Worm (Caenorhabditis elegans) whole organism, L4 larva: ENCODE data around the gene C15C7.4.

Experiments
- D1046.2 ChIP-seq: fragments of 200-800 bp; sonication (Bioruptor generic); IDR thresholded peaks from 2 replicates; pipeline ENCODE4 v1.3.6; 2022; ENCODE audit warnings: missing genetic modification characterization, missing compliant biosample characterization
- F26F4.8 ChIP-seq: fragments of 200-800 bp; sonication (Bioruptor generic); conservative IDR thresholded peaks from 2 replicates; pipeline ENCODE4 v1.3.6; 2022; ENCODE audit warnings: missing genetic modification characterization, missing compliant biosample characterization
- F49E8.2 ChIP-seq: sonication (generic microtip); optimal IDR thresholded peaks from 2 replicates; lab custom pipeline; 2016; ENCODE audit warnings: missing compliant biosample characterization, mild to moderate bottlenecking, missing genetic modification characterization, borderline replicate concordance
- T20F7.1 ChIP-seq: fragments of 200-800 bp; sonication (Bioruptor generic); optimal IDR thresholded peaks from 2 replicates; lab custom pipeline; 2018; ENCODE audit warnings: mild to moderate bottlenecking, missing genetic modification characterization, missing compliant biosample characterization
- T26A8.4 ChIP-seq: fragments of 200-800 bp; sonication (Bioruptor generic); IDR thresholded peaks from 2 replicates; pipeline ENCODE4 v1.3.6; 2022; ENCODE audit warnings: missing genetic modification characterization, missing compliant biosample characterization
- ZK546.5 ChIP-seq, 2 experiments: sonication (generic microtip); optimal IDR thresholded peaks; 2 replicates each; lab custom pipeline; 2017; ENCODE audit warnings: missing biosample characterization in 2 of 2, missing genetic modification characterization in 2 of 2
- aly-2 ChIP-seq: sonication (generic microtip); optimal IDR thresholded peaks from 2 replicates; lab custom pipeline; 2018; ENCODE audit warnings: missing biosample characterization, missing genetic modification characterization
- arid-1 ChIP-seq: fragments of 200-800 bp; sonication (Bioruptor generic); conservative IDR thresholded peaks from 2 replicates; pipeline ENCODE4 v1.3.6; 2022; ENCODE audit warnings: missing genetic modification reagents, missing genetic modification characterization, missing compliant biosample characterization
- ceh-28 ChIP-seq: fragments of 150-350 bp; optimal IDR thresholded peaks from 2 replicates; lab custom pipeline; 2014; ENCODE audit warnings: missing biosample characterization, missing genetic modification reagents, missing genetic modification characterization
- ces-1 ChIP-seq: fragments of 150-350 bp; sonication (generic microtip); optimal IDR thresholded peaks from 4 replicates; lab custom pipeline; 2014; ENCODE audit warnings: missing biosample characterization, missing genetic modification reagents, missing genetic modification characterization
- cey-2 ChIP-seq: sonication (generic microtip); optimal IDR thresholded peaks from 3 replicates; lab custom pipeline; 2017; ENCODE audit warnings: missing genetic modification characterization, mild to moderate bottlenecking, missing compliant biosample characterization, antibody characterized with exemption, borderline replicate concordance; ENCODE audit not compliant: insufficient read depth
- ctbp-1 ChIP-seq: fragments of 200-800 bp; sonication (Bioruptor generic); IDR thresholded peaks from 2 replicates; pipeline ENCODE4 v1.3.6; 2022; ENCODE audit warnings: missing genetic modification reagents, missing genetic modification characterization, missing compliant biosample characterization
- daf-12 ChIP-seq: fragments of 150-350 bp; optimal IDR thresholded peaks from 2 replicates; lab custom pipeline; 2014; ENCODE audit warnings: missing biosample characterization, missing genetic modification reagents, missing genetic modification characterization
- daf-16 ChIP-seq, 3 experiments: sonication (generic microtip); optimal IDR thresholded peaks; 2 replicates each; lab custom pipeline; 2016 to 2017; ENCODE audit warnings: missing genetic modification characterization in 3 of 3, missing genetic modification reagents in 3 of 3, mild to moderate bottlenecking in 2 of 3, missing compliant biosample characterization in 2 of 3, missing biosample characterization in 1 of 3, moderate library complexity in 1 of 3
- dmd-6 ChIP-seq: fragments of 200-800 bp; sonication (Bioruptor generic); IDR thresholded peaks from 2 replicates; pipeline ENCODE4 v1.3.6; 2022; ENCODE audit warnings: missing genetic modification reagents, missing genetic modification characterization, missing compliant biosample characterization
- dmd-9 ChIP-seq: fragments of 200-800 bp; sonication (Bioruptor generic); IDR thresholded peaks from 2 replicates; pipeline ENCODE4 v1.3.6; 2022; ENCODE audit warnings: missing genetic modification reagents, missing genetic modification characterization, missing compliant biosample characterization
- dpl-1 ChIP-seq: fragments of 150-350 bp; optimal IDR thresholded peaks from 2 replicates; lab custom pipeline; 2014; ENCODE audit warnings: missing biosample characterization, missing genetic modification reagents, missing genetic modification characterization
- duxl-1 ChIP-seq: sonication (generic microtip); optimal IDR thresholded peaks from 2 replicates; lab custom pipeline; 2016; ENCODE audit warnings: mild to moderate bottlenecking, missing genetic modification characterization, moderate library complexity, missing compliant biosample characterization; ENCODE audit not compliant: poor library complexity
- dve-1 ChIP-seq: sonication (generic microtip); optimal IDR thresholded peaks from 2 replicates; lab custom pipeline; 2017; ENCODE audit warnings: antibody characterized with exemption, mild to moderate bottlenecking, missing genetic modification characterization, missing compliant biosample characterization; ENCODE audit not compliant: insufficient read depth
- fos-1 ChIP-seq: fragments of 150-350 bp; optimal IDR thresholded peaks from 2 replicates; lab custom pipeline; 2014; ENCODE audit warnings: missing biosample characterization, missing genetic modification characterization
- gei-8 ChIP-seq: fragments of 200-800 bp; sonication (Bioruptor generic); optimal IDR thresholded peaks from 2 replicates; lab custom pipeline; 2018; ENCODE audit warnings: mild to moderate bottlenecking, missing genetic modification characterization, missing compliant biosample characterization
- hif-1 ChIP-seq, 2 experiments: sonication (generic microtip); optimal IDR thresholded peaks; 2 replicates each; lab custom pipeline; 2016 to 2017; ENCODE audit warnings: missing compliant biosample characterization in 2 of 2, missing genetic modification characterization in 2 of 2, missing genetic modification reagents in 2 of 2, missing genotype in 2 of 2, mild to moderate bottlenecking in 1 of 2
- hlh-11 ChIP-seq: fragments of 200-800 bp; sonication (Bioruptor generic); optimal IDR thresholded peaks from 2 replicates; lab custom pipeline; 2018; ENCODE audit warnings: mild to moderate bottlenecking, missing genetic modification characterization, missing compliant biosample characterization
- hlh-30 ChIP-seq: sonication (generic microtip); optimal IDR thresholded peaks from 2 replicates; lab custom pipeline; 2017; ENCODE audit warnings: antibody characterized with exemption, mild to moderate bottlenecking, missing genetic modification characterization, missing compliant biosample characterization; ENCODE audit not compliant: insufficient read depth
- hmg-1.1 ChIP-seq: fragments of 200-800 bp; sonication (Bioruptor generic); IDR thresholded peaks from 2 replicates; pipeline ENCODE4 v1.3.6; 2022; ENCODE audit warnings: missing genetic modification reagents, missing genetic modification characterization, missing compliant biosample characterization
- jun-1 ChIP-seq: fragments of 150-350 bp; optimal IDR thresholded peaks from 2 replicates; lab custom pipeline; 2014; ENCODE audit warnings: missing biosample characterization, missing genetic modification reagents, missing genetic modification characterization
- lim-7 ChIP-seq: fragments of 200-800 bp; sonication (Bioruptor generic); IDR thresholded peaks from 2 replicates; pipeline ENCODE4 v1.3.6; 2022; ENCODE audit warnings: missing genetic modification characterization, missing compliant biosample characterization
- lin-1 ChIP-seq: fragments of 200-800 bp; sonication (Bioruptor generic); IDR thresholded peaks from 2 replicates; pipeline ENCODE4 v1.3.6; 2022; ENCODE audit warnings: missing genetic modification reagents, missing genetic modification characterization, missing compliant biosample characterization
- lin-15B ChIP-seq: fragments of 150-350 bp; sonication (generic microtip); optimal IDR thresholded peaks from 3 replicates; lab custom pipeline; 2014; ENCODE audit warnings: missing biosample characterization, missing genetic modification characterization
- lin-29 ChIP-seq: fragments of 200-800 bp; sonication (Bioruptor generic); IDR thresholded peaks from 2 replicates; pipeline ENCODE4 v1.3.6; 2022; ENCODE audit warnings: missing genetic modification reagents, missing genetic modification characterization, missing compliant biosample characterization
- madf-9 ChIP-seq: fragments of 200-800 bp; sonication (Bioruptor generic); conservative IDR thresholded peaks from 2 replicates; pipeline ENCODE4 v1.3.6; 2022; ENCODE audit warnings: missing genetic modification reagents, missing genetic modification characterization, missing compliant biosample characterization
- mdt-29 ChIP-seq: fragments of 200-800 bp; sonication (Bioruptor generic); IDR thresholded peaks from 2 replicates; pipeline ENCODE4 v1.3.6; 2022; ENCODE audit warnings: missing genetic modification reagents, missing genetic modification characterization, missing compliant biosample characterization
- mep-1 ChIP-seq: fragments of 150-350 bp; sonication (generic microtip); optimal IDR thresholded peaks from 3 replicates; lab custom pipeline; 2014; ENCODE audit warnings: missing biosample characterization, missing genetic modification characterization
- mes-2 ChIP-seq: sonication (generic microtip); optimal IDR thresholded peaks from 2 replicates; lab custom pipeline; 2016; ENCODE audit warnings: missing genotype, mild to moderate bottlenecking, missing genetic modification characterization, missing compliant biosample characterization; ENCODE audit not compliant: poor library complexity, severe bottlenecking
- nhr-111 ChIP-seq: fragments of 200-800 bp; sonication (Bioruptor generic); optimal IDR thresholded peaks from 2 replicates; lab custom pipeline; 2018; ENCODE audit warnings: mild to moderate bottlenecking, missing genetic modification characterization, missing compliant biosample characterization
- nhr-25 ChIP-seq: sonication (generic microtip); optimal IDR thresholded peaks from 2 replicates; lab custom pipeline; 2017; ENCODE audit warnings: missing genetic modification characterization, mild to moderate bottlenecking, missing compliant biosample characterization, antibody characterized with exemption, moderate library complexity, borderline replicate concordance; ENCODE audit not compliant: insufficient read depth
- nhr-41 ChIP-seq: fragments of 200-800 bp; sonication (Bioruptor generic); IDR thresholded peaks from 2 replicates; pipeline ENCODE4 v1.3.6; 2022; ENCODE audit warnings: missing genetic modification reagents, missing genetic modification characterization, missing compliant biosample characterization
- nhr-6 ChIP-seq: fragments of 150-350 bp; optimal IDR thresholded peaks from 2 replicates; lab custom pipeline; 2014; ENCODE audit warnings: missing biosample characterization, missing genetic modification characterization
- nhr-76 ChIP-seq: fragments of 150-350 bp; optimal IDR thresholded peaks from 2 replicates; lab custom pipeline; 2014; ENCODE audit warnings: missing biosample characterization, missing genetic modification characterization
- pqm-1 ChIP-seq: sonication (generic microtip); optimal IDR thresholded peaks from 2 replicates; lab custom pipeline; 2017; ENCODE audit warnings: missing biosample characterization, missing genetic modification characterization
- rbr-2 ChIP-seq: sonication (generic microtip); optimal IDR thresholded peaks from 2 replicates; lab custom pipeline; 2016; ENCODE audit warnings: missing genotype, missing genetic modification characterization, missing compliant biosample characterization
- skn-1 ChIP-seq: fragments of 150-350 bp; optimal IDR thresholded peaks from 2 replicates; lab custom pipeline; 2014; ENCODE audit warnings: missing biosample characterization, missing genetic modification characterization
- snpc-1.2 ChIP-seq: fragments of 200-800 bp; sonication (Bioruptor generic); IDR thresholded peaks from 2 replicates; pipeline ENCODE4 v1.3.6; 2022; ENCODE audit warnings: missing genetic modification reagents, missing genetic modification characterization, missing compliant biosample characterization
- snpc-4 ChIP-seq: fragments of 150-350 bp; optimal IDR thresholded peaks from 2 replicates; lab custom pipeline; 2014; ENCODE audit warnings: missing biosample characterization, missing genetic modification characterization
- tra-1 ChIP-seq: fragments of 200-800 bp; sonication (Bioruptor generic); IDR thresholded peaks from 2 replicates; pipeline ENCODE4 v1.3.6; 2022; ENCODE audit warnings: missing genetic modification reagents, missing genetic modification characterization, missing compliant biosample characterization
- unc-39 ChIP-seq: sonication (generic microtip); optimal IDR thresholded peaks from 2 replicates; lab custom pipeline; 2017; ENCODE audit warnings: missing biosample characterization, missing genetic modification characterization
- unc-62 ChIP-seq, 3 experiments: fragments of 150-350 bp in 1 of 3; sonication (generic microtip); optimal IDR thresholded peaks in 2 of 3; peaks in 1 of 3; 1 replicate in 1 of 3; 2 replicates in 2 of 3; lab custom pipeline; 2014 to 2017; ENCODE audit warnings: missing biosample characterization in 3 of 3, missing genetic modification characterization in 3 of 3, missing genetic modification reagents in 3 of 3, missing genotype in 1 of 3
- zip-11 ChIP-seq: fragments of 200-800 bp; sonication (Bioruptor generic); IDR thresholded peaks from 2 replicates; pipeline ENCODE4 v1.3.6; 2022; ENCODE audit warnings: missing genetic modification characterization, missing compliant biosample characterization
- zip-2 ChIP-seq: fragments of 150-350 bp; optimal IDR thresholded peaks from 2 replicates; lab custom pipeline; 2014; ENCODE audit warnings: missing biosample characterization, missing genetic modification characterization

Gene C15C7.4

DNA sequence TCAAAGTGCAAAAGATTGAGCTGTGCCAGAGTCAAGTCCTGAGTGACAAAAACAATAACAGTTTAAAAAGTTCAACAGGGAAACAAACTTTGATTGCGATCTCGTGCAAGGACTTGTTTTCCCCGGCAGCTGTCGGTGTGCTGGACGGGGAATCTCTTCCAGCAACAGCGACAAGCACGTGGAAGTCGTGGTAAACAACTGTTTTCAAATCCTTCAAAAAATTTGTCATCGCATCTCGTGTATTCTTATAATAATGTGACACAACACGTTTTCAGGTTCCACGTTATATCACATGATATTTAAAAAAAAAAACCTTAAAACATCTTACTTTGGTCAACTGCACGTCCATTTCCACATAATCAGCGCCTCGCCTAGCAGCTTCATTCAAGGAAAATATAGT, 36.8 kb upstream of the C15C7.4 start:
- TF ChIP-seq hif-1 (tag; optimal IDR thresholded peaks at IDR 0.05; lab: Kevin White, UChicago) (peak in 1 of 2 experiments; percentile 74), hlh-30 (peak; percentile 51), snpc-4 (tag; lab: Kevin White, UChicago) (no peak), aly-2 (tag; lab: Kevin White, UChicago) (no peak), mep-1 (tag; lab: Kevin White, UChicago) (no peak), ctbp-1 (GFP tag; lab: Robert Waterston, UW) (no peak), T20F7.1 (GFP tag; lab: Kevin White, UChicago) (no peak), ZK546.5 (tag; optimal IDR thresholded peaks at IDR 0.05; lab: Kevin White, UChicago) (no peak), nhr-76 (tag; lab: Kevin White, UChicago) (no peak), skn-1 (tag; lab: Kevin White, UChicago) (no peak), F49E8.2 (tag; lab: Kevin White, UChicago) (no peak), zip-2 (tag; lab: Kevin White, UChicago) (no peak), lin-1 (GFP tag; lab: Robert Waterston, UW) (no peak), zip-11 (no peak), lim-7 (no peak), T26A8.4 (GFP tag; lab: Robert Waterston, UW) (no peak), jun-1 (no peak), duxl-1 (no peak), gei-8 (GFP tag; lab: Kevin White, UChicago) (no peak), nhr-41 (GFP tag; lab: Robert Waterston, UW) (no peak), dmd-6 (peak; percentile 31; the same call in 1 of the 2 replicates), dve-1 (no peak), unc-62 (GFP tag; optimal IDR thresholded peaks at IDR 0.05 in 1 of 2; lab: Kevin White, UChicago) (peak in 1 of 2 experiments; percentile 94), unc-62 (tag; optimal IDR thresholded peaks at IDR 0.05; lab: Kevin White, UChicago) (no peak), madf-9 (no peak), D1046.2 (GFP tag; lab: Robert Waterston, UW) (no peak), mdt-29 (GFP tag; lab: Robert Waterston, UW) (peak; percentile 25; the same call in 1 of the 2 replicates), mes-2 (no peak), cey-2 (tag; lab: Kevin White, UChicago) (no peak), pqm-1 (tag; lab: Kevin White, UChicago) (no peak), lin-29 (no peak), fos-1 (tag; lab: Kevin White, UChicago) (no peak), tra-1 (0 out of 2 replicates have a peak, but pooled peaks have one; percentile 19), dpl-1 (GFP tag; lab: Kevin White, UChicago) (no peak), nhr-25 (tag; lab: Kevin White, UChicago) (no peak), ces-1 (GFP tag; lab: Kevin White, UChicago) (no peak), arid-1 (GFP tag; lab: Robert Waterston, UW) (no peak), nhr-111 (GFP tag; lab: Kevin White, UChicago) (no peak), rbr-2 (tag; lab: Kevin White, UChicago) (no peak), F26F4.8 (no peak), nhr-6 (tag; lab: Kevin White, UChicago) (no peak), hlh-11 (tag; lab: Kevin White, UChicago) (peak; percentile 56), ceh-28 (tag; lab: Kevin White, UChicago) (no peak), unc-39 (tag; lab: Kevin White, UChicago) (no peak), daf-12 (tag; lab: Kevin White, UChicago) (no peak), lin-15B (tag; lab: Kevin White, UChicago) (no peak), snpc-1.2 (GFP tag; lab: Robert Waterston, UW) (no peak), daf-16 (GFP tag; optimal IDR thresholded peaks at IDR 0.05; lab: Kevin White, UChicago) (peak in 1 of 2 experiments; percentile 98), daf-16 (tag; optimal IDR thresholded peaks at IDR 0.05; lab: Kevin White, UChicago) (no peak), hmg-1.1 (GFP tag; lab: Robert Waterston, UW) (no peak), dmd-9 (GFP tag; lab: Robert Waterston, UW) (no peak)
